Fruit fly (Drosophila melanogaster): ENCODE data around the gene AhcyL1.

dm6 chr3L:2801376-2801775 lies 29.3 kb upstream of the AhcyL1 start:
- TF ChIP-seq CG11617 (GFP tag; optimal IDR thresholded peaks at IDR 0.05): no peak
- no peak for TF ChIP-seq kay (GFP tag; ENCODE audit: borderline replicate concordance)
